Worm (Caenorhabditis elegans): ENCODE measurements around the gene dolk-1.
A peak's percentile ranks its signal among the peaks of the same experiment; 100 is the strongest.

Gene dolk-1

ce11 chrIII:11942664-11943063, 9.2 kb upstream of the dolk-1 start:
- TF ChIP-seq flt-1 (GFP tag; IDR thresholded peaks at IDR 0.05) (no peak), tbx-37 (GFP tag; conservative IDR thresholded peaks at IDR 0.05) (no peak), B0310.2 (tag; optimal IDR thresholded peaks at IDR 0.05) (no peak), hmbx-1 (tag; optimal IDR thresholded peaks at IDR 0.05) (no peak), tbx-11 (GFP tag; IDR thresholded peaks at IDR 0.05) (no peak), scrt-1 (GFP tag; IDR thresholded peaks at IDR 0.05) (no peak), hmg-4 (GFP tag; optimal IDR thresholded peaks at IDR 0.05) (no peak), ama-1 (optimal IDR thresholded peaks at IDR 0.05) (no peak), F13C5.2 (tag; optimal IDR thresholded peaks at IDR 0.05) (no peak), ets-7 (tag; optimal IDR thresholded peaks at IDR 0.05) (no peak), ceh-13 (GFP tag; optimal IDR thresholded peaks at IDR 0.05) (no peak), ceh-36 (tag; optimal IDR thresholded peaks at IDR 0.05) (no peak), pes-1 (GFP tag; IDR thresholded peaks at IDR 0.05) (no peak), sea-1 (GFP tag; conservative IDR thresholded peaks at IDR 0.05) (no peak), aly-1 (tag; optimal IDR thresholded peaks at IDR 0.05) (no peak), tra-4 (tag; optimal IDR thresholded peaks at IDR 0.05) (no peak), hnd-1 (tag; optimal IDR thresholded peaks at IDR 0.05) (no peak)

- TF ChIP-seq tbx-37 (GFP tag; conservative IDR thresholded peaks at IDR 0.05) = no peak
- TF ChIP-seq sea-1 (GFP tag; conservative IDR thresholded peaks at IDR 0.05) = no peak
Observed at ce11 chrIII:11938525-11938924, 5.1 kb upstream of the dolk-1 start.

ce11 chrIII:11937911-11938310, 4.5 kb upstream of the dolk-1 start:
- no peak for TF ChIP-seq ceh-13 (GFP tag; optimal IDR thresholded peaks at IDR 0.05)
- TF ChIP-seq B0310.2 (tag; optimal IDR thresholded peaks at IDR 0.05) = no peak
- no peak for TF ChIP-seq tra-4 (tag; optimal IDR thresholded peaks at IDR 0.05)
- no peak for TF ChIP-seq ets-7 (tag; optimal IDR thresholded peaks at IDR 0.05)
- no peak for TF ChIP-seq flt-1 (GFP tag; IDR thresholded peaks at IDR 0.05)
- no peak for TF ChIP-seq F13C5.2 (tag; optimal IDR thresholded peaks at IDR 0.05)
- no peak for TF ChIP-seq hnd-1 (tag; optimal IDR thresholded peaks at IDR 0.05)

ce11 chrIII:11936668-11937276, 3.3 kb upstream of the dolk-1 start:
- TF ChIP-seq ets-7 (tag; optimal IDR thresholded peaks at IDR 0.05) = no peak
- TF ChIP-seq hmg-4 (GFP tag; optimal IDR thresholded peaks at IDR 0.05) = peak; percentile 8
- no peak for TF ChIP-seq tra-4 (tag; optimal IDR thresholded peaks at IDR 0.05)

- TF ChIP-seq scrt-1 (GFP tag; IDR thresholded peaks at IDR 0.05) (peak; percentile 43; the same call in 1 of the 2 replicates), hmg-4 (GFP tag; optimal IDR thresholded peaks at IDR 0.05) (peak; percentile 27), ceh-36 (tag; optimal IDR thresholded peaks at IDR 0.05) (no peak), F13C5.2 (tag; optimal IDR thresholded peaks at IDR 0.05) (no peak)
Observed at ce11 chrIII:11935948-11936280, 2.5 kb upstream of the dolk-1 start.

- no peak for TF ChIP-seq hnd-1 (tag; optimal IDR thresholded peaks at IDR 0.05)
- peak; percentile 12 for TF ChIP-seq aly-1 (tag; optimal IDR thresholded peaks at IDR 0.05)
Observed at ce11 chrIII:11935032-11935947, 1.9 kb upstream of the dolk-1 start.

- peak; percentile 48; the same call in 1 of the 2 replicates for TF ChIP-seq sea-1 (GFP tag; conservative IDR thresholded peaks at IDR 0.05)
- TF ChIP-seq pes-1 (GFP tag; IDR thresholded peaks at IDR 0.05) = no peak
- TF ChIP-seq ets-7 (tag; optimal IDR thresholded peaks at IDR 0.05) = no peak
- peak; percentile 18; the same call in 1 of the 2 replicates for TF ChIP-seq tbx-37 (GFP tag; conservative IDR thresholded peaks at IDR 0.05)
- TF ChIP-seq aly-1 (tag; optimal IDR thresholded peaks at IDR 0.05) = no peak
- TF ChIP-seq ama-1 (optimal IDR thresholded peaks at IDR 0.05) = no peak
Observed at ce11 chrIII:11931960-11932359, 1.5 kb downstream of the dolk-1 start.

- TF ChIP-seq pes-1 (GFP tag; IDR thresholded peaks at IDR 0.05) = no peak
- TF ChIP-seq tbx-37 (GFP tag; conservative IDR thresholded peaks at IDR 0.05) = no peak
- no peak for TF ChIP-seq hmg-4 (GFP tag; optimal IDR thresholded peaks at IDR 0.05)
- no peak for TF ChIP-seq tbx-11 (GFP tag; IDR thresholded peaks at IDR 0.05)
- TF ChIP-seq hnd-1 (tag; optimal IDR thresholded peaks at IDR 0.05) = no peak
- no peak for TF ChIP-seq B0310.2 (tag; optimal IDR thresholded peaks at IDR 0.05)
- TF ChIP-seq sea-1 (GFP tag; conservative IDR thresholded peaks at IDR 0.05) = no peak
- no peak for TF ChIP-seq F13C5.2 (tag; optimal IDR thresholded peaks at IDR 0.05)
- TF ChIP-seq ceh-13 (GFP tag; optimal IDR thresholded peaks at IDR 0.05) = no peak
- no peak for TF ChIP-seq flt-1 (GFP tag; IDR thresholded peaks at IDR 0.05)
- TF ChIP-seq hmbx-1 (tag; optimal IDR thresholded peaks at IDR 0.05) = no peak
- TF ChIP-seq tra-4 (tag; optimal IDR thresholded peaks at IDR 0.05) = no peak
- TF ChIP-seq aly-1 (tag; optimal IDR thresholded peaks at IDR 0.05) = no peak
- no peak for TF ChIP-seq ama-1 (optimal IDR thresholded peaks at IDR 0.05)
Observed at ce11 chrIII:11930899-11931298, 2.5 kb downstream of the dolk-1 start.
